Worm (Caenorhabditis elegans) whole organism, L2 larva: ENCODE data around the gene gtf-2E1.

Source experiments
- ZK546.5 ChIP-seq: sonication (generic microtip); optimal IDR thresholded peaks from 2 replicates; lab custom pipeline; 2017; ENCODE audit warnings: missing biosample characterization, missing genetic modification characterization
- ama-1 ChIP-seq: fragments of 150-350 bp; optimal IDR thresholded peaks from 2 replicates; lab custom pipeline; 2018; ENCODE audit warnings: inconsistent platforms
- ceh-16 ChIP-seq: fragments of 150-350 bp; optimal IDR thresholded peaks from 2 replicates; lab custom pipeline; 2014; ENCODE audit warnings: missing biosample characterization, missing genetic modification characterization
- fos-1 ChIP-seq: fragments of 150-350 bp; optimal IDR thresholded peaks from 2 replicates; lab custom pipeline; 2014; ENCODE audit warnings: missing biosample characterization, missing genetic modification characterization
- lin-11 ChIP-seq: fragments of 150-350 bp; sonication (generic microtip); optimal IDR thresholded peaks from 2 replicates; lab custom pipeline; 2014; ENCODE audit warnings: missing biosample characterization, missing genetic modification characterization, inconsistent platforms, mixed read lengths
- lin-39 ChIP-seq: fragments of 150-350 bp; optimal IDR thresholded peaks from 2 replicates; lab custom pipeline; 2014; ENCODE audit warnings: missing biosample characterization, missing genetic modification reagents, missing genetic modification characterization
- mdl-1 ChIP-seq, 2 experiments: fragments of 150-350 bp in 1 of 2; sonication (generic microtip) in 1 of 2; optimal IDR thresholded peaks; 2 replicates each; lab custom pipeline; 2017; ENCODE audit warnings: missing biosample characterization in 2 of 2, missing genetic modification characterization in 2 of 2
- nhr-237 ChIP-seq: fragments of 150-350 bp; optimal IDR thresholded peaks from 2 replicates; lab custom pipeline; 2014; ENCODE audit warnings: missing biosample characterization, missing genetic modification characterization
- nhr-77 ChIP-seq: fragments of 150-350 bp; optimal IDR thresholded peaks from 2 replicates; lab custom pipeline; 2014; ENCODE audit warnings: missing biosample characterization, missing genetic modification characterization
- ztf-11 ChIP-seq: sonication (generic microtip); optimal IDR thresholded peaks from 2 replicates; lab custom pipeline; 2017; ENCODE audit warnings: missing biosample characterization, missing genetic modification characterization

DNA sequence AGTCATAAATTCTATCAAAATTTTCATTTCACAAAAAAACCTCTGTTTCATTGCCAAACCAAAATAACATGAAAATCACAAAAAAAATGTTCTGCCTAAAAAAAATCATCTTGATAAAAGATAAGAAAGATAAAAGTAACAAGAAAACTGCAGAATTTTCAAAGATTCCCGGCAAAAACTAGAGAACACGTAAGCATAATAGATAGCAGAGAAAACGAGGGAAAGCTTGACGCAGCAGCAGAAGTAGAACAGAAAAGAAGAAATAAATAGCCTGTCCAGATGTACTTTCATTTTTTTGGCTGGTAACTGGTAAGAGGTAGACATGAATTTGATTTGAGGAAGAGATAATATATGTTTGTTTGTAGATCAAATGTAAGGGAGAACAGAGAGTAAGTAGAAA lies 44.3 kb upstream of the gtf-2E1 start:
- TF ChIP-seq mdl-1 (tag; optimal IDR thresholded peaks at IDR 0.05; lab: Kevin White, UChicago) (no peak), lin-39 (no peak), lin-11 (tag; lab: Kevin White, UChicago) (no peak), ceh-16 (tag; lab: Kevin White, UChicago) (no peak), fos-1 (no peak), nhr-237 (no peak), nhr-77 (no peak), ZK546.5 (tag; lab: Kevin White, UChicago) (no peak), ama-1 (no peak), ztf-11 (tag; lab: Kevin White, UChicago) (no peak)
